Worm (Caenorhabditis elegans): ENCODE results near the gene srw-87.

srw-87 gene

DNA sequence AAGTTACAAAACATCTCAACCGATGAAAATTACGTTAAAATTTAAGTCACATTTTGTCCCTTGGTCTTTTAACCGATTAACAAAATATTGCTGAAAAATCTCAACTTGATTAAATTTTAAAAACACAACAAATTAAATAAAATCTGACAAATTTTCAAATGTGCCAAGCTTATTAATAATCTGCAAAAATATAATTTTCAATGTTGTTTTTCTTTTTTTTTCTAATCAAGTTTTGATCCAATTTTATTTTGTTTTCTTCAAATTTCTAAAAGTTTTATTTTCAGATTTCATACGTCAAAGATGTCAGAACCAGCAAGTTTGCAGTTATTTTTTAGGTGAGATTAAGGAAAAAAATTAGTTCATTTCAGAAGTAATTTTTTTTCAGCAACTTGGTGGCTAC lies at the start of gene srw-87:
srw-87 (plus strand) TSS at position 301 of the 400 bp plus-strand sequence.
- TF ChIP-seq dao-5 (tag; optimal IDR thresholded peaks at IDR 0.05) (no peak), W03F9.2 (tag; optimal IDR thresholded peaks at IDR 0.05) (no peak), him-1 (tag; optimal IDR thresholded peaks at IDR 0.05) (no peak)

DNA sequence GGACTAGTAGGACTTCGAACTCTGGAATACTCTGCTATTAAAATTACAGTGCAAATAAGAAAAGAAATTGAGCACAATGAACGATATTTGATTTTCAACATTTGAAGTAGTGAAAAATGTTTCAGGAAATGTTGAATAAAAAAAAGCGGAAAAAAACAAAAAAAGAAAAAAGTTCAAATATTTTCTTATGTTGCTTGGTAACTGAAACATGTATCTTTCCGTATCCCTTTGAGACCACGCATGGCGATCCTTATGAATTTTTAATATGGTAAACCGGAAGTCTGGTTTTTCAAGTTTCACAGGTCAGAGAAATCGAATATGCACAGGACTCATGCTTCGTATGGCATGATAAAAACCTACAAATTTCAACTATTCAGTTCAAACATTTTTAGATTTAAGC lies 48.8 kb upstream of the srw-87 start, which contains the start of gene F28G4.3:
F28G4.3 (minus strand) TSS at position 101 of the 400 bp plus-strand sequence.
- no peak for TF ChIP-seq W03F9.2 (tag; optimal IDR thresholded peaks at IDR 0.05)
- no peak for TF ChIP-seq him-1 (tag; optimal IDR thresholded peaks at IDR 0.05)

DNA sequence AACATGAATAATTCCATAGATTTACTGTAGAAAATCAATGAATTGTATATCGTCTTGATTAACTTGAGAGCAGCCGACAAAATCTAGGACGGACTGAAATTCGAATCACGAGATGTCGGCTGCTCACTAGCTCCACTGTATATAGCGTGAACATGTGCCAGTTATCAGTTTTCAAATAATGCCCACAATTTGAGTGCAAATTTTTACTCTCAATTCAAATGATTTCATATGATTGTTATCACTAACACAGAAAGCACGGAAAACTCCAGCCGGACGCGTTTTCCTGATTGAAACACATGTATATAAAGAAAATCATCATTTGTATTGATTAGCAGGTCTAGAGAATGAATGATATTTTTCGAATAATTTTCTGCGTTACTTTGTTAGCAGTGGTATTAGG lies 44.0 kb upstream of the srw-87 start, which contains the start of gene oac-5:
oac-5 (plus strand) TSS at position 301 of the 400 bp plus-strand sequence.
- TF ChIP-seq dao-5 (tag; optimal IDR thresholded peaks at IDR 0.05) (no peak), him-1 (tag; optimal IDR thresholded peaks at IDR 0.05) (no peak)

DNA sequence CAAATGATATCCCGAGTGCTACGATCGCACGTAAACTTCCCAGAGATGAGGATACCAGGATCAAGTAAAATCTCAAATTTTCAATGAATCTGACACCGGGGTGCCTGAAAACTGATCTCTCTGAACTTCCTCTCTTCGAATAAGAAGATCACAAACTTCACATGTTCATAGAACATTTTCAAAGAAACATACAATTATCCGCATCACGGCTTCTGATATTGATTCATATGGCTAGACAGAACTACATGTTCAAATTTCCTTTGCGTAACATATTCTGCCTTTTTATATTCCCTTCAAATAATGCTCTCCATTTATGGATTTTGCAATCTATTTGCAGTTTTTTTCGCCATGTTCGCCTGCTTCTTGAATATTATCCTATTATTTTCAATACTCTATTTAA lies 39.4 kb upstream of the srw-87 start, which contains the start of gene srbc-83:
srbc-83 (plus strand) TSS at position 301 of the 400 bp plus-strand sequence.
- TF ChIP-seq dao-5 (tag; optimal IDR thresholded peaks at IDR 0.05) = no peak
- TF ChIP-seq W03F9.2 (tag; optimal IDR thresholded peaks at IDR 0.05) = no peak
- TF ChIP-seq him-1 (tag; optimal IDR thresholded peaks at IDR 0.05) = no peak

DNA sequence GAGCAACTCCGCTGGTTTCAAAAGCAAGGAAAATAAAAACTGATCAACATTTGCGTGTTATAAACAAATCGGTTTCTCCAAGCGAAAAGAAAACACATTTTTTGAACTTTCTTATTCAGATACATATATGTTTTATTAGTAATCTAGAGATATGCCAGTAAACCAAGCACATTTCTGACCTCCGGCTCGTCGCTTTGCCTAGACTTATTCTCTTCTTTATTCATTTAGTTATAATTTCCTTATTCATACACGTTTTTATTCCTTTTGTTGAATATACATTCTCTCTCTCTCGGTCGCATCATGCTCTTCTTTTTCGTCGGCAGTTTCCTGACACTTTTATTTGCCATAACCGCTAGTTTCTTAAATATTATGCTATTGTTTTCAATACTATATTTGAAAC lies 37.8 kb upstream of the srw-87 start, which contains the start of gene srbc-84:
srbc-84 (plus strand) TSS at position 301 of the 400 bp plus-strand sequence.
- TF ChIP-seq him-1 (tag; optimal IDR thresholded peaks at IDR 0.05) = no peak
- no peak for TF ChIP-seq W03F9.2 (tag; optimal IDR thresholded peaks at IDR 0.05)
- TF ChIP-seq dao-5 (tag; optimal IDR thresholded peaks at IDR 0.05) = no peak

DNA sequence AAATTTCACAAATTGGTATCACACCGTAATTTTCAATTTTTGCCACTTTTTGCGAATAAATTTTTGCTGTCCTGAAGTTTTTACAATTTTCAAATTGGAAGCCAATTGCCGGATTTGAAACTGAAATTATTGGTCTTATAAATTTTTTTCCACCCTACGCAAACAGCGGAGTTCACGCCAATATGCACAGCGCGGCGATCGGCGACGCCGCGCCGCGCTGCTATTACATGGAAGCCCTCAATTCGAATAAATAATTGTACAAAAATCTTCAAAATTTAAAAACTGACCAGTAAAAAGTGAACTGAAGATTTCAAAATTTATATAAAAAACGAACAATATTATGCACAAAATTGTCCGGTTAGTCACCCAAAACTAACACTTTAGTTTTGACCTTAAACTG lies 36.6 kb upstream of the srw-87 start:
- TF ChIP-seq him-1 (tag; optimal IDR thresholded peaks at IDR 0.05) = no peak
- no peak for TF ChIP-seq dao-5 (tag; optimal IDR thresholded peaks at IDR 0.05)
- no peak for TF ChIP-seq W03F9.2 (tag; optimal IDR thresholded peaks at IDR 0.05)

DNA sequence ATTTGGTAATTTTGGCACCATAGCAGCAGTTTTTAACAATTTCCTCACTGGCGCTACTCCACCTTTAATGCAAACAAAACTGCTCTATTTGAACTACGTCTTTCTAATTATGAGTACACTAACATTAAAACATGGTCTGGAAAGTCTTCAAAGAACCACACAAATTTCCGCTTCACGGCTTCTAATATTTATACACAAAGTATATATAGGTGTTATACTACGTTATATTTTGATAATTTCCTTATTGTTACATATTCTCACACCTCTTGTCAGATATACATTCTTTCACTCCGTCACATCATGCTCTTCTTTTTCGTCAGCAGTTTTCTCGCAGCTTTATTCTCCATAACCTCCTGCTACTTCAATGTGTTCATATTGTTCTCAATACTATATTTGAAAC lies 36.1 kb upstream of the srw-87 start, which contains the start of gene srbc-82:
srbc-82 (plus strand) TSS at position 301 of the 400 bp plus-strand sequence.
- TF ChIP-seq dao-5 (tag; optimal IDR thresholded peaks at IDR 0.05) (no peak), W03F9.2 (tag; optimal IDR thresholded peaks at IDR 0.05) (no peak), him-1 (tag; optimal IDR thresholded peaks at IDR 0.05) (no peak)

DNA sequence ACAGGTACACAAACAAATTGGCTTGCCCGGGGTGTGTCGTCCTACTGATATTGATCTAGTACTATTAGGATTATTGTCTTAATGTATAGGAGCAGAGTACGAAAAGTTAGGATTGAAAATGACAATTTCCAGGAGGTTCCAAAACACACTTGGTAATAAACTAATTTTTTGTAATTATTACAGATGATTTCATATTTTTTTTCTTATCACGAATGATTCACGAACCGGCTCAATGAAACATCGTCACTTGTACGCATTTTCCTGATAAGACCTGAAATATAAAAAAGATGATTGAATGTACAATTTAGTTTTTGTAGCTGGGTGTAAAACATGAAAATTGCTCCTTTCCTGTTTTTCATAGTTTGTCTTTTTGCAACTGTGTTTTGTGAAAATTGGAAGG lies 34.0 kb upstream of the srw-87 start, which contains the start of the genes C31A11.13 and oac-6:
C31A11.13 (minus strand) TSS at position 113 of the 400 bp plus-strand sequence.
oac-6 (plus strand) TSS at position 279 of the 400 bp plus-strand sequence.
- no peak for TF ChIP-seq dao-5 (tag; optimal IDR thresholded peaks at IDR 0.05)
- no peak for TF ChIP-seq him-1 (tag; optimal IDR thresholded peaks at IDR 0.05)
- TF ChIP-seq W03F9.2 (tag; optimal IDR thresholded peaks at IDR 0.05) = no peak

DNA sequence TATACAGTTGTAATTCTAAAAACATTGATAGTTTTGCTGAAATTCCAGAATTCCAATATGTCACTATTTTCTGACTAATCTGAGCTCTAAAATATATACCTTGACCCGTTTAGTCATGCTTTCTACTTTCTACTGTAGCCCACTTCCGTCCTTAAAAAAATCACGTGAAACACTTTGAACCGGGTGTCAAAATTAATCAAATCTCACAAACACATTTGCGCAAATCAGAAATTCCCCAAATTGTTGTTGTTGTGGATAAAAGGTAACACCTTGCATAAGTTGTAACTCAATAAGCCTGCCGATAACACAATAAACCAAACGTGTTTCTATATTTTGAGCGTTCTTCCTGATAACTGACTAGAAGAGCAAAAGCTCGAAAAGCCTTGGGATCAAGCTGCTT lies 29.2 kb upstream of the srw-87 start, which contains the start of gene srxa-7:
srxa-7 (plus strand) TSS at position 301 of the 400 bp plus-strand sequence.
- TF ChIP-seq dao-5 (tag; optimal IDR thresholded peaks at IDR 0.05) (no peak), W03F9.2 (tag; optimal IDR thresholded peaks at IDR 0.05) (no peak), him-1 (tag; optimal IDR thresholded peaks at IDR 0.05) (no peak)

DNA sequence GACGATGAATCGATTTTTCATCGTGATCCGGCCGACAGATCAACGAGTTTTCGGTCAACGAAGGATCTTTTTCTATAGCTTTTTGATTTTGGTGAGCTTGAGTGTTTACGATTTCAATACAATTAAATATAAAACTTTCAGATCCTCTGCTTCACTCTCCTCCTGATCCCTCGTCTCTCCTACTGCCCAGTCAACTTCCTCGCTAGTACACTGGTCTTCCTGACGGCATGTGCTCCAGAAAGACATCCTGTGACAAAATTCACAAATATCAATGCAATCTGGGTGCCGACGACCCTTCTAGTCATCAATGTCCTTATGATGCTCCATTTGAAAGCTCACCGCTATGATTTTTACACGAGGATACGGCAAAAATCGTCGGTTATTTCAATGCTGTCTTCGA lies 28.1 kb upstream of the srw-87 start:
- TF ChIP-seq dao-5 (tag; optimal IDR thresholded peaks at IDR 0.05) (no peak), W03F9.2 (tag; optimal IDR thresholded peaks at IDR 0.05) (no peak), him-1 (tag; optimal IDR thresholded peaks at IDR 0.05) (no peak)

DNA sequence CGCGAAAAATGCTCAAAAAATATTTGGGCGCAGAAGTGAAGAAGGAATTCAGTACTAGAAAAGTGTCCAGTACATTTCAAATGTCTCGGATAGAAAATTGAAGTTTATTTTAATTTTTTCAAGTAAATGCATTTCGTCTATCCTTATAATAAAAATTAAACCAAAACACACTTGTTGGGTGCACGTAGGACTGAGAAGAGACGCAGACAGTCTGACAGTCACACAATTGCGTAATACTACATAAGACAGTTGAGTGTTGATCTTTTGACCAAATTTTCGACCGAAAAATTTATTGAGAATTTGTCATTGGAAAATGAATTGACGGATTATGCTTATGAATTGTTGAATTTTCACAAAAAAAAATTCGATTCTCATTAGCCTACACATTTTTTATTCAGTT lies 26.9 kb upstream of the srw-87 start, which contains the start of gene oac-7:
oac-7 (plus strand) TSS at position 283 of the 400 bp plus-strand sequence.
- no peak for TF ChIP-seq him-1 (tag; optimal IDR thresholded peaks at IDR 0.05)
- TF ChIP-seq dao-5 (tag; optimal IDR thresholded peaks at IDR 0.05) = no peak
- no peak for TF ChIP-seq W03F9.2 (tag; optimal IDR thresholded peaks at IDR 0.05)

DNA sequence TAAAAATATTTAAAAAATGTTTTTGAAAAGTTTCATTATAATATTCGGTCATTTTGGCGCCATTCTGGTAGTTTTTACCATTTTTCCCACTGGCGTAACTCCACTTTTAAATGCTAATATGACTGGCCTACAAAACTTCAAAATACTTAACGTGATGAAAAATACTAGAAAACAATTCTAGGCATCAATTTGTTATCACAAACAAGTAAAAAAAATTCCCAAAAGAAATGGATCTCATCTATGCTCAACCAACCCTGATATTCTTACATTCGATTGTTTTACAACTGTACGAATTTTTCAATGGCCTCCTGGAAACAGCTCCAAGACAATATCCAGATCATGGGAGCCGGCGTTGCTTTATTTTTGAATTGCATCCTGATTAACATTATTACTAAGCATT lies 21.4 kb upstream of the srw-87 start, which contains the start of gene str-214:
str-214 (plus strand) TSS at position 301 of the 400 bp plus-strand sequence.
- TF ChIP-seq W03F9.2 (tag; optimal IDR thresholded peaks at IDR 0.05) (no peak), him-1 (tag; optimal IDR thresholded peaks at IDR 0.05) (no peak), dao-5 (tag; optimal IDR thresholded peaks at IDR 0.05) (no peak)

DNA sequence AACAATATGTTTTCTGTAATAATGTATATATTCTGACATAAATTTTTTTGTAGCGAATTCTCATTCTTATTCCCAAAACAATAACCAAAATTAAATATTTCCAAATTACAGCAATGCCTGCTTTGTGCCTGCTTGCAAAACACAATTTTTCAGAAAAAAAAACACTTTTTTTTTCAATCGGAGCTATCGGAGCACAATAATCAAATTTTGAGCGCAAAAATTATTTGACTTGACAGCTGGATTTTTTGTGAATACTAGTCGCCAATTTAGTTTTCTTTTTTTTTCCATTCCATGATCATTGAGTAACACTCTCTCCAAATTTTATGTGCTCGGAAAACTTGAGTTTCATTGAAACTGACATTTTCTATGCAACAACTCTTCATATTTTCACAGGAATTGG lies 19.2 kb upstream of the srw-87 start, which contains the start of gene srh-180:
srh-180 (plus strand) TSS at position 301 of the 400 bp plus-strand sequence.
- TF ChIP-seq W03F9.2 (tag; optimal IDR thresholded peaks at IDR 0.05) (no peak), dao-5 (tag; optimal IDR thresholded peaks at IDR 0.05) (no peak), him-1 (tag; optimal IDR thresholded peaks at IDR 0.05) (no peak)

DNA sequence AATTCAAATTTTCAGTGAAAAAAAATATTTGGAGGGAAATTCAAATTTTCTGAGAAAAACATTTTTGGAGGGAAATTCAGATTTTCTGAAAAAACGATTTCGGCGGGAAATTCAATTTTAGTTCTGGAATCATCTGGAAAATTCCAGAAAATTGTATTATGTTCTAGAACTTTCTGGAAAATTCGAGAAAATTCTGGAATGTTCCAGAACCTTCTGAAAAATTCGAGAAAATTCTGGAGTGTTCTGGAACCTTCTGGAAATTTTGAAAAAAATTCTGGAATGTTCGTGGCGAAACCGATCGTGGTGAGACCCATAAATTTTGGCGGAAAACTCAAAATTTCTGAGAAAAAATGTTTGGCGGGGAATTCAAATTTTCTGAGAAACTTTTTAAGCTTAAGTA lies 14.3 kb upstream of the srw-87 start:
- TF ChIP-seq dao-5 (tag; optimal IDR thresholded peaks at IDR 0.05) = no peak
- TF ChIP-seq W03F9.2 (tag; optimal IDR thresholded peaks at IDR 0.05) = no peak
- no peak for TF ChIP-seq him-1 (tag; optimal IDR thresholded peaks at IDR 0.05)

DNA sequence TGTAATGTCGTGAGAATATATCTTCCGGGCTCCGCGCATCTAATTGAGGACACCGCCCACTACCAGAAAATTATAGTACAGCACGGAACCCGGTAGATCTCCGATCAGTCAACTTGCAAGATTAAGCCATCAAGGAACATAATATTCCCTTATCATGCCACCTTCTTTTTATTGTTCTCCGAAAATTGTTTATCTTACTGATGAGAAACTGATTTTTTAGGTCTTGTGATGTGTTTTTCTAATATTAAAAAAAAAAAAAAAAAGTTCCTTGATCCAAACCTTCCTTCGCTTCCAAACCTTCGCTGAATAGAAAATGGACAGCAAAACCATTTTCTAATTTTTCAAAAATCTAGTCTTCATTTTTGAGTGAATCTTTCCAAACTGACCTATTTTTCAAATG lies 7.6 kb upstream of the srw-87 start, which contains the start of gene F57G8.7:
F57G8.7 (plus strand) TSS at position 301 of the 400 bp plus-strand sequence.
- no peak for TF ChIP-seq W03F9.2 (tag; optimal IDR thresholded peaks at IDR 0.05)
- TF ChIP-seq dao-5 (tag; optimal IDR thresholded peaks at IDR 0.05) = no peak
- TF ChIP-seq him-1 (tag; optimal IDR thresholded peaks at IDR 0.05) = no peak
